Worm (Caenorhabditis elegans): ENCODE measurements around the gene srh-247.

- TF ChIP-seq W03F9.2 (tag; optimal IDR thresholded peaks at IDR 0.05) (no peak), dao-5 (tag; optimal IDR thresholded peaks at IDR 0.05) (no peak), him-1 (tag; optimal IDR thresholded peaks at IDR 0.05) (no peak)
Observed at ce11 chrV:2960894-2961293, 26.9 kb upstream of the srh-247 start, which contains the start of gene srw-144.
